Worm (Caenorhabditis elegans) whole organism, early embryonic: ENCODE data around the gene eef-1B.1.

Experiments
- ama-1 ChIP-seq: fragments of 150-350 bp; optimal IDR thresholded peaks from 2 replicates; lab custom pipeline; 2014
- ceh-36 ChIP-seq: sonication (generic microtip); optimal IDR thresholded peaks from 2 replicates; lab custom pipeline; 2016; ENCODE audit warnings: missing genetic modification characterization, inconsistent platforms, missing compliant biosample characterization
- ets-7 ChIP-seq: sonication (generic microtip); optimal IDR thresholded peaks from 2 replicates; lab custom pipeline; 2016; ENCODE audit warnings: missing genotype, missing genetic modification characterization, missing compliant biosample characterization
- flt-1 ChIP-seq: fragments of 200-800 bp; sonication (Bioruptor generic); IDR thresholded peaks from 2 replicates; pipeline ENCODE4 v1.3.6; 2022; ENCODE audit warnings: missing genetic modification characterization, missing compliant biosample characterization
- hnd-1 ChIP-seq: sonication (generic microtip); optimal IDR thresholded peaks from 2 replicates; lab custom pipeline; 2016; ENCODE audit warnings: missing genetic modification characterization, missing compliant biosample characterization
- pes-1 ChIP-seq: fragments of 200-800 bp; sonication (Bioruptor generic); IDR thresholded peaks from 2 replicates; pipeline ENCODE4 v1.3.6; 2022; ENCODE audit warnings: missing genetic modification reagents, missing genetic modification characterization, missing compliant biosample characterization
- tbx-37 ChIP-seq: fragments of 200-800 bp; sonication (Bioruptor generic); conservative IDR thresholded peaks from 2 replicates; pipeline ENCODE4 v1.3.6; 2022; ENCODE audit warnings: missing genetic modification reagents, missing genetic modification characterization, missing compliant biosample characterization

- TF ChIP-seq ama-1, result no peak
- TF ChIP-seq flt-1 (GFP tag; lab: Robert Waterston, UW), result no peak
- no peak for TF ChIP-seq hnd-1
- no peak for TF ChIP-seq pes-1 (GFP tag; lab: Robert Waterston, UW)
- TF ChIP-seq tbx-37 (GFP tag; lab: Robert Waterston, UW), result no peak
- TF ChIP-seq ceh-36, result no peak
- no peak for TF ChIP-seq ets-7 (tag; lab: Kevin White, UChicago)
These were observed 44.5 kb downstream of the eef-1B.1 start, which contains the start of the genes C29E4.13 and npp-15 for ce11 chrIII:7928549-7929129.
